Worm (Caenorhabditis elegans) whole organism, L2 larva: Measurements from ENCODE around the gene T26H5.11.

Source experiments
- ama-1 ChIP-seq: fragments of 150-350 bp; optimal IDR thresholded peaks from 2 replicates; lab custom pipeline; 2018; ENCODE audit warnings: inconsistent platforms
- dmd-4 ChIP-seq: sonication (generic microtip); optimal IDR thresholded peaks from 2 replicates; lab custom pipeline; 2017; ENCODE audit warnings: missing biosample characterization, missing genetic modification characterization
- fos-1 ChIP-seq: fragments of 150-350 bp; optimal IDR thresholded peaks from 2 replicates; lab custom pipeline; 2014; ENCODE audit warnings: missing biosample characterization, missing genetic modification characterization
- gmeb-1 ChIP-seq: fragments of 150-350 bp; optimal IDR thresholded peaks from 2 replicates; lab custom pipeline; 2014; ENCODE audit warnings: missing biosample characterization, missing genetic modification characterization
- lin-13 ChIP-seq: fragments of 150-350 bp; optimal IDR thresholded peaks from 2 replicates; lab custom pipeline; 2014; ENCODE audit warnings: missing biosample characterization, missing genetic modification reagents, missing genetic modification characterization
- lsy-2 ChIP-seq, 2 experiments: fragments of 150-350 bp in 1 of 2; sonication (generic microtip) in 1 of 2; optimal IDR thresholded peaks; 2 replicates each; lab custom pipeline; 2014 to 2017; ENCODE audit warnings: missing biosample characterization in 2 of 2, missing genetic modification characterization in 2 of 2
- nhr-10 ChIP-seq: sonication (generic microtip); optimal IDR thresholded peaks from 2 replicates; lab custom pipeline; 2017; ENCODE audit warnings: missing biosample characterization, missing genetic modification characterization
- nhr-11 ChIP-seq: fragments of 150-350 bp; optimal IDR thresholded peaks from 2 replicates; lab custom pipeline; 2014; ENCODE audit warnings: missing biosample characterization, missing genetic modification characterization
- nhr-77 ChIP-seq: fragments of 150-350 bp; optimal IDR thresholded peaks from 2 replicates; lab custom pipeline; 2014; ENCODE audit warnings: missing biosample characterization, missing genetic modification characterization
- sma-3 ChIP-seq: sonication (generic microtip); optimal IDR thresholded peaks from 2 replicates; lab custom pipeline; 2016; ENCODE audit warnings: missing genetic modification reagents, missing genetic modification characterization, missing compliant biosample characterization
- snpc-4 ChIP-seq: fragments of 150-350 bp; optimal IDR thresholded peaks from 2 replicates; lab custom pipeline; 2014; ENCODE audit warnings: missing biosample characterization, missing genetic modification characterization
- unc-55 ChIP-seq: fragments of 150-350 bp; sonication (generic microtip); optimal IDR thresholded peaks from 3 replicates; lab custom pipeline; 2014; ENCODE audit warnings: missing biosample characterization, missing genetic modification reagents, missing genetic modification characterization
- zag-1 ChIP-seq: fragments of 150-350 bp; optimal IDR thresholded peaks from 2 replicates; lab custom pipeline; 2014; ENCODE audit warnings: missing biosample characterization, missing genetic modification characterization
- ztf-11 ChIP-seq: sonication (generic microtip); optimal IDR thresholded peaks from 2 replicates; lab custom pipeline; 2017; ENCODE audit warnings: missing biosample characterization, missing genetic modification characterization

The T26H5.11 gene

DNA sequence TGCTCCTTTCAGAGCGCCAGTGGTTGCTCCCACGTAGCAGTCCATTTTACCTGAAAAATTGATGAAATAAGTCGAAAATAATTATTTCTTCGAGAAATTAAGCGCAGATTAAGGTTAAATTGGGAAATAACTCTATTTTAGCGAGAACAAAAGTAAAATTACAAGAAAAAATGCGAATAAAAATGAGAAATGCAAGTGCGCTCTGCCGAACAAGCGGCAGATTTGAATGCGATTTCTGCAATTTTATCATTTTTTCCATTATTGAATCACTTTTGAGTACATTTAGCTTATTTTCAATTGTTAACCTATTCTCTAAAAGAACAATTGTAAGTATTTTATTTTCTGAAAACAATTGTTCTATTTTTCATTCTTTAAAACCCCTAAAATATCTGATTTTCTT is 49.2 kb downstream of the T26H5.11 start, which contains the start of gene T06E6.1:
TSS of gene T06E6.1 (minus strand) at position 56 of the 400 bp plus-strand sequence.
- peak; percentile 5 for TF ChIP-seq unc-55
- no peak for TF ChIP-seq nhr-77 (tag; lab: Kevin White, UChicago)
- TF ChIP-seq snpc-4 (tag; lab: Kevin White, UChicago) = no peak
- no peak for TF ChIP-seq ztf-11 (tag; lab: Kevin White, UChicago)
- no peak for TF ChIP-seq ama-1 (lab: Kevin White, UChicago)
- TF ChIP-seq gmeb-1 (tag; lab: Kevin White, UChicago) = peak; percentile 68
- TF ChIP-seq zag-1 = no peak
- TF ChIP-seq lin-13 (GFP tag; lab: Kevin White, UChicago) = peak; percentile 28
- peak in 1 of 2 experiments; percentile 23 for TF ChIP-seq lsy-2 (tag; optimal IDR thresholded peaks at IDR 0.05; lab: Kevin White, UChicago)
- no peak for TF ChIP-seq sma-3 (GFP tag; lab: Kevin White, UChicago)
- TF ChIP-seq dmd-4 = no peak
- no peak for TF ChIP-seq fos-1 (tag; lab: Kevin White, UChicago)
- no peak for TF ChIP-seq nhr-10 (tag; lab: Kevin White, UChicago)
- no peak for TF ChIP-seq nhr-11 (tag; lab: Kevin White, UChicago)
